Worm (Caenorhabditis elegans) whole organism, late embryonic: ENCODE results near the gene vglu-3.

Experiments used
- F13H6.1 ChIP-seq: sonication (generic microtip); optimal IDR thresholded peaks from 2 replicates; lab custom pipeline; 2016; ENCODE audit warnings: missing genetic modification characterization, missing compliant biosample characterization
- K02D7.2 ChIP-seq: sonication (generic microtip); optimal IDR thresholded peaks from 2 replicates; lab custom pipeline; 2017; ENCODE audit warnings: mild to moderate bottlenecking, missing genetic modification characterization, missing compliant biosample characterization
- K09A11.1 ChIP-seq: sonication (generic microtip); optimal IDR thresholded peaks from 2 replicates; lab custom pipeline; 2017; ENCODE audit warnings: antibody characterized with exemption, mild to moderate bottlenecking, missing genetic modification characterization, missing compliant biosample characterization; ENCODE audit not compliant: insufficient read depth
- Y22D7AL.16 ChIP-seq: sonication (generic microtip); optimal IDR thresholded peaks from 2 replicates; lab custom pipeline; 2016; ENCODE audit warnings: missing genetic modification characterization, missing compliant biosample characterization
- ahr-1 ChIP-seq: sonication (generic microtip); optimal IDR thresholded peaks from 2 replicates; lab custom pipeline; 2016; ENCODE audit warnings: missing genetic modification characterization, missing compliant biosample characterization
- ama-1 ChIP-seq: fragments of 150-350 bp; optimal IDR thresholded peaks from 2 replicates; lab custom pipeline; 2014
- ceh-14 ChIP-seq: sonication (generic microtip); optimal IDR thresholded peaks from 2 replicates; lab custom pipeline; 2016; ENCODE audit warnings: missing genotype, missing genetic modification characterization, missing compliant biosample characterization
- ceh-18 ChIP-seq: sonication (generic microtip); optimal IDR thresholded peaks from 2 replicates; lab custom pipeline; 2016; ENCODE audit warnings: missing genetic modification characterization, missing compliant biosample characterization
- ceh-22 ChIP-seq: sonication (generic microtip); optimal IDR thresholded peaks from 2 replicates; lab custom pipeline; 2017; ENCODE audit warnings: missing biosample characterization, missing genetic modification characterization
- ceh-24 ChIP-seq: sonication (generic microtip); optimal IDR thresholded peaks from 2 replicates; lab custom pipeline; 2016; ENCODE audit warnings: mild to moderate bottlenecking, missing genetic modification characterization, missing compliant biosample characterization
- ceh-31 ChIP-seq: sonication (generic microtip); optimal IDR thresholded peaks from 2 replicates; lab custom pipeline; 2016; ENCODE audit warnings: missing genetic modification characterization, missing compliant biosample characterization
- ceh-6 ChIP-seq: fragments of 200-800 bp; sonication (Bioruptor generic); optimal IDR thresholded peaks from 2 replicates; lab custom pipeline; 2018; ENCODE audit warnings: mild to moderate bottlenecking, missing genetic modification characterization, missing compliant biosample characterization
- ceh-9 ChIP-seq: sonication (generic microtip); optimal IDR thresholded peaks from 2 replicates; lab custom pipeline; 2016; ENCODE audit warnings: mild to moderate bottlenecking, missing genetic modification characterization, inconsistent platforms, missing compliant biosample characterization
- dmd-4 ChIP-seq: sonication (generic microtip); optimal IDR thresholded peaks from 2 replicates; lab custom pipeline; 2016; ENCODE audit warnings: borderline replicate concordance, missing genetic modification characterization, missing compliant biosample characterization
- dve-1 ChIP-seq: sonication (generic microtip); optimal IDR thresholded peaks from 2 replicates; lab custom pipeline; 2017; ENCODE audit warnings: antibody characterized with exemption, mild to moderate bottlenecking, missing genetic modification characterization, missing compliant biosample characterization
- elt-4 ChIP-seq: sonication (generic microtip); optimal IDR thresholded peaks from 2 replicates; lab custom pipeline; 2016; ENCODE audit warnings: missing genetic modification characterization, missing compliant biosample characterization
- ets-4 ChIP-seq: sonication (generic microtip); optimal IDR thresholded peaks from 2 replicates; lab custom pipeline; 2016; ENCODE audit warnings: missing genetic modification characterization, missing compliant biosample characterization
- eyg-1 ChIP-seq: sonication (generic microtip); optimal IDR thresholded peaks from 2 replicates; lab custom pipeline; 2016; ENCODE audit warnings: missing genotype, missing genetic modification characterization, missing compliant biosample characterization
- fax-1 ChIP-seq: sonication (generic microtip); optimal IDR thresholded peaks from 2 replicates; lab custom pipeline; 2016; ENCODE audit warnings: missing genotype, missing genetic modification characterization, missing compliant biosample characterization
- gmeb-2 ChIP-seq: sonication (generic microtip); optimal IDR thresholded peaks from 2 replicates; lab custom pipeline; 2016; ENCODE audit warnings: missing genetic modification characterization, inconsistent platforms, missing compliant biosample characterization
- hlh-13 ChIP-seq: fragments of 200-800 bp; sonication (Bioruptor generic); optimal IDR thresholded peaks from 2 replicates; lab custom pipeline; 2018; ENCODE audit warnings: mild to moderate bottlenecking, missing genetic modification characterization, missing compliant biosample characterization
- hlh-15 ChIP-seq: sonication (generic microtip); optimal IDR thresholded peaks from 2 replicates; lab custom pipeline; 2016; ENCODE audit warnings: missing genetic modification characterization, missing compliant biosample characterization
- lin-11 ChIP-seq: fragments of 200-800 bp; sonication (Bioruptor generic); optimal IDR thresholded peaks from 2 replicates; lab custom pipeline; 2018; ENCODE audit warnings: mild to moderate bottlenecking, missing genetic modification characterization, missing compliant biosample characterization
- nfya-1 ChIP-seq: sonication (generic microtip); optimal IDR thresholded peaks from 2 replicates; lab custom pipeline; 2017; ENCODE audit warnings: missing genetic modification characterization, mild to moderate bottlenecking, missing compliant biosample characterization, antibody characterized with exemption, moderate library complexity
- pat-9 ChIP-seq: fragments of 200-800 bp; sonication (Bioruptor generic); optimal IDR thresholded peaks from 2 replicates; lab custom pipeline; 2018; ENCODE audit warnings: mild to moderate bottlenecking, missing genetic modification characterization, moderate library complexity, missing compliant biosample characterization
- pha-2 ChIP-seq: sonication (generic microtip); optimal IDR thresholded peaks from 2 replicates; lab custom pipeline; 2017; ENCODE audit warnings: mild to moderate bottlenecking, missing genetic modification characterization, missing compliant biosample characterization
- pha-4 ChIP-seq: fragments of 150-350 bp; optimal IDR thresholded peaks from 2 replicates; lab custom pipeline; 2018; ENCODE audit warnings: missing biosample characterization, missing genetic modification reagents, missing genetic modification characterization
- pqm-1 ChIP-seq: sonication (generic microtip); optimal IDR thresholded peaks from 2 replicates; lab custom pipeline; 2016; ENCODE audit warnings: missing genetic modification characterization, missing compliant biosample characterization
- rnt-1 ChIP-seq: sonication (generic microtip); optimal IDR thresholded peaks from 2 replicates; lab custom pipeline; 2016; ENCODE audit warnings: missing genetic modification characterization, missing compliant biosample characterization
- tbx-2 ChIP-seq: sonication (generic microtip); optimal IDR thresholded peaks from 2 replicates; lab custom pipeline; 2016; ENCODE audit warnings: missing genetic modification characterization, missing compliant biosample characterization
- ttx-3 ChIP-seq: sonication (generic microtip); optimal IDR thresholded peaks from 2 replicates; lab custom pipeline; 2016; ENCODE audit warnings: missing genetic modification reagents, missing genetic modification characterization, missing compliant biosample characterization
- unc-3 ChIP-seq, 2 experiments: fragments of 200-800 bp in 1 of 2; sonication (Bioruptor generic) in 1 of 2; sonication (generic microtip) in 1 of 2; conservative IDR thresholded peaks in 1 of 2; optimal IDR thresholded peaks in 1 of 2; 2 replicates each; pipeline versions ENCODE4 v1.3.6 to Lab custom; 2016 to 2022; ENCODE audit warnings: missing compliant biosample characterization in 2 of 2, missing genetic modification characterization in 2 of 2, missing genetic modification reagents in 1 of 2
- unc-42 ChIP-seq: sonication (generic microtip); optimal IDR thresholded peaks from 2 replicates; lab custom pipeline; 2016; ENCODE audit warnings: missing genotype, missing genetic modification characterization, missing compliant biosample characterization
- unc-55 ChIP-seq: sonication (generic microtip); optimal IDR thresholded peaks from 2 replicates; lab custom pipeline; 2017; ENCODE audit warnings: missing biosample characterization, missing genetic modification reagents, missing genetic modification characterization
- unc-86 ChIP-seq: sonication (generic microtip); optimal IDR thresholded peaks from 2 replicates; lab custom pipeline; 2016; ENCODE audit warnings: missing genetic modification characterization, missing compliant biosample characterization
- zip-5 ChIP-seq: sonication (generic microtip); optimal IDR thresholded peaks from 2 replicates; lab custom pipeline; 2016; ENCODE audit warnings: missing genetic modification characterization, missing compliant biosample characterization
- ztf-16 ChIP-seq: sonication (generic microtip); optimal IDR thresholded peaks from 2 replicates; lab custom pipeline; 2017; ENCODE audit warnings: missing genetic modification characterization, missing compliant biosample characterization

vglu-3 gene

ce11 chrIII:10296904-10297303 lies 3.3 kb upstream of the vglu-3 start:
- TF ChIP-seq rnt-1 (tag; lab: Kevin White, UChicago), result no peak
- TF ChIP-seq dve-1 (tag; lab: Kevin White, UChicago), result no peak
- no peak for TF ChIP-seq hlh-15
- TF ChIP-seq F13H6.1 (tag; lab: Kevin White, UChicago), result no peak
- no peak for TF ChIP-seq nfya-1 (tag; lab: Kevin White, UChicago)
- no peak for TF ChIP-seq unc-42 (tag; lab: Kevin White, UChicago)
- no peak for TF ChIP-seq ama-1 (lab: Kevin White, UChicago)
- TF ChIP-seq Y22D7AL.16 (tag; lab: Kevin White, UChicago), result no peak
- TF ChIP-seq gmeb-2, result no peak
- no peak for TF ChIP-seq unc-3 (GFP tag; conservative IDR thresholded peaks at IDR 0.05; lab: Robert Waterston, UW)
- TF ChIP-seq unc-3 (tag; optimal IDR thresholded peaks at IDR 0.05; lab: Kevin White, UChicago), result no peak
- no peak for TF ChIP-seq fax-1 (tag; lab: Kevin White, UChicago)
- no peak for TF ChIP-seq zip-5

DNA sequence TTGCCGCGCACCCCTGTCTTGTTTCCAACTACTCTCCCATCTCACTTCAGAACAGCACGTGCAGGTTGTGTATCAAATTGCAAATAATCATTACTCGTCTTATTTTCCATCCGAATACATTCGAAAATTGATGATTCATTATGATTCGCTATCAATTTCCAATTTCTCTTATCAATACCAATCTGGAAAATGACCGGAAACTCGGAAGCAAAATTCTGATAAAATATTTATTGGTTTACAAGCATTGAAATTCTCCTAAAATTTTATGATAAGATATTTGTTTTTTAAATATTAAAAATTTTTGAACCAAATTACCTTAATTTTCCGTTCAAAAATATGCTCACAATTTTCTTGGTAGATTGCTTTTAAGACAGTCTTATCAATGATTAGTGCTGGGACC lies 5.1 kb downstream of the vglu-3 start:
- TF ChIP-seq ceh-9 (tag; lab: Kevin White, UChicago), result no peak
- no peak for TF ChIP-seq unc-86 (tag; lab: Kevin White, UChicago)
- no peak for TF ChIP-seq ceh-14 (tag; lab: Kevin White, UChicago)
- no peak for TF ChIP-seq pha-2 (tag; lab: Kevin White, UChicago)
- TF ChIP-seq ahr-1 (tag; lab: Kevin White, UChicago), result no peak
- no peak for TF ChIP-seq hlh-13 (GFP tag; lab: Kevin White, UChicago)
- TF ChIP-seq Y22D7AL.16 (tag; lab: Kevin White, UChicago), result no peak
- no peak for TF ChIP-seq fax-1 (tag; lab: Kevin White, UChicago)
- no peak for TF ChIP-seq ets-4
- TF ChIP-seq K09A11.1 (tag; lab: Kevin White, UChicago), result no peak
- no peak for TF ChIP-seq ttx-3 (tag; lab: Kevin White, UChicago)
- no peak for TF ChIP-seq hlh-15
- no peak for TF ChIP-seq ceh-31
- TF ChIP-seq unc-55, result no peak
- TF ChIP-seq, all 69 proteins: peak for 0

ce11 chrIII:10306049-10306448 lies 5.9 kb downstream of the vglu-3 start, which contains the start of gene T07A5.1:
TSS of gene T07A5.1 (minus strand) at chrIII:10306197.
- TF ChIP-seq K09A11.1 (tag; lab: Kevin White, UChicago) (no peak), tbx-2 (tag; lab: Kevin White, UChicago) (no peak), ztf-16 (no peak), ceh-18 (tag; lab: Kevin White, UChicago) (no peak), pha-4 (tag; lab: Kevin White, UChicago) (no peak), eyg-1 (tag; lab: Kevin White, UChicago) (no peak), dmd-4 (tag; lab: Kevin White, UChicago) (no peak), elt-4 (tag; lab: Kevin White, UChicago) (no peak), ceh-22 (tag; lab: Kevin White, UChicago) (no peak), lin-11 (no peak), ceh-9 (tag; lab: Kevin White, UChicago) (no peak)

DNA sequence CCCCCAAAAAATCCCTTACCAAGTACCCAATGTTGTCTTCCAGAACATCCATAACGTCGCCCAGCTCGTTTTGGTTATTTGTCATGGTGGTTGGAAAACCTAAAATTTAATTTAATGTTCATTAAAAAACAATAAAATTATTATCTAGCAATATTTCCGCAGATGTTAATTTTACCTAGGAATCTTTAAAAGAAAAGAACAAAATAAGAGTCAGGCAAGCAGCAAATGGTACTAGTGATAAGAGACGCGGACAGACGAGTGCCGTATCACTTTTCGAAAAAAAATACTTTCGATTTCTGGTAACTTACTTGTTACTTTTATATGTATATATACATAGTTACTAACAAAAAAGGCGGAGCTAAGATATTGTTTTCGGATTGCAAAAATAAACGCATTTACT lies 10.8 kb downstream of the vglu-3 start, which contains the start of gene T07A5.7:
T07A5.7 (minus strand) TSS at position 101 of the 400 bp plus-strand sequence.
- TF ChIP-seq pat-9 (no peak), ztf-16 (no peak), dve-1 (tag; lab: Kevin White, UChicago) (no peak), ceh-6 (GFP tag; lab: Kevin White, UChicago) (no peak), ceh-9 (tag; lab: Kevin White, UChicago) (no peak), ceh-24 (no peak), pqm-1 (tag; lab: Kevin White, UChicago) (no peak), ceh-22 (tag; lab: Kevin White, UChicago) (no peak), pha-4 (tag; lab: Kevin White, UChicago) (no peak), tbx-2 (tag; lab: Kevin White, UChicago) (no peak), K02D7.2 (tag; lab: Kevin White, UChicago) (no peak)
- TF ChIP-seq, all 69 proteins: peak for 0
